Fruit fly (Drosophila melanogaster): ENCODE measurements around the gene Mco4.

DNA sequence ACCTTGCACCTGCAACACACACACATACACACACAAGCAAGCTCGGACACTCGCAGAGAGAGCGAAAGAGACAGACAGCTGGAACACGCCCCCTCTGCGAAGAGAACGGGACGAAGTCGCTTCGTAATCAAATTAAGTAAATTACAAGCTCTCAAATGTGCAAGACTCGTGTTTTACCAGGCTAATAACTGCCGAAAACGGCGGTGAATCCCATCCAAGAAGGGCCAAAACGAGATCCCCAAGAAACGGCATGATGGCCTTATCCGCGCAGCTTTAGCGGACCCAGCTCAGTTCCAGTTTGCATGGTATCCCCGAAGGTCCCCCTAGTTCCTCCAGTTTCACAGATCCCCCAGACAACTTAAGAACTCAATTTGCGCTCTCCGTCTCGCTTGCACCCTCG, 51.9 kb downstream of the Mco4 start:
- no peak for TF ChIP-seq CG4318 (GFP tag; optimal IDR thresholded peaks at IDR 0.05)
- no peak for TF ChIP-seq CG8632 (GFP tag; optimal IDR thresholded peaks at IDR 0.05)
- no peak for TF ChIP-seq CG15336 (GFP tag; IDR thresholded peaks at IDR 0.05)
- no peak for TF ChIP-seq esn (GFP tag; optimal IDR thresholded peaks at IDR 0.05)
- TF ChIP-seq CG10669 (GFP tag; optimal IDR thresholded peaks at IDR 0.05): no peak
- TF ChIP-seq Eip93F (GFP tag; optimal IDR thresholded peaks at IDR 0.05): no peak
- no peak for TF ChIP-seq Blimp-1 (GFP tag; optimal IDR thresholded peaks at IDR 0.05)
- no peak for TF ChIP-seq net (GFP tag; optimal IDR thresholded peaks at IDR 0.05)
- no peak for TF ChIP-seq Ets96B (tag; optimal IDR thresholded peaks at IDR 0.05)
- no peak for TF ChIP-seq achi (GFP tag; optimal IDR thresholded peaks at IDR 0.05)
- no peak for TF ChIP-seq CG6163 (GFP tag; IDR thresholded peaks at IDR 0.05)
